Fruit fly (Drosophila melanogaster) whole organism, embryonic: ENCODE data around the gene CG6216.
A peak's percentile ranks its signal among the peaks of the same experiment; 100 is the strongest.

ENCODE experiments used
- Ada2b ChIP-seq: fragments of 200-800 bp; sonication (Bioruptor generic); IDR thresholded peaks from 2 replicates; pipeline ENCODE4 v1.3.6; 2022; ENCODE audit warnings: missing biosample characterization, missing genetic modification characterization
- CG10274 ChIP-seq: fragments of 200-800 bp; sonication (Bioruptor generic); optimal IDR thresholded peaks from 3 replicates; lab custom pipeline; 2017; ENCODE audit warnings: missing biosample characterization, mild to moderate bottlenecking, missing genetic modification characterization
- CG10979 ChIP-seq: fragments of 200-800 bp; sonication (Bioruptor generic); optimal IDR thresholded peaks from 2 replicates; lab custom pipeline; 2018; ENCODE audit warnings: missing biosample characterization, mild to moderate bottlenecking, missing genetic modification characterization, moderate library complexity
- CG11696 ChIP-seq: fragments of 200-800 bp; sonication (Bioruptor generic); IDR thresholded peaks from 2 replicates; pipeline ENCODE4 v1.3.6; 2022; ENCODE audit warnings: missing biosample characterization, missing genetic modification characterization
- CG15601 ChIP-seq: fragments of 200-800 bp; sonication (Bioruptor generic); optimal IDR thresholded peaks from 3 replicates; lab custom pipeline; 2019; ENCODE audit warnings: missing biosample characterization, mild to moderate bottlenecking, missing genetic modification characterization, moderate library complexity
- CG17359 ChIP-seq: fragments of 200-800 bp; sonication (Bioruptor generic); optimal IDR thresholded peaks from 3 replicates; lab custom pipeline; 2018; ENCODE audit warnings: missing biosample characterization, mild to moderate bottlenecking, missing genetic modification characterization, moderate library complexity
- CG17568 ChIP-seq: fragments of 200-800 bp; sonication (Bioruptor generic); optimal IDR thresholded peaks from 2 replicates; lab custom pipeline; 2018; ENCODE audit warnings: missing biosample characterization, mild to moderate bottlenecking, missing genetic modification characterization, moderate library complexity
- CG18011 ChIP-seq: fragments of 200-800 bp; sonication (Bioruptor generic); optimal IDR thresholded peaks from 2 replicates; lab custom pipeline; 2017; ENCODE audit warnings: missing biosample characterization, missing genetic modification characterization, mild to moderate bottlenecking, moderate library complexity, missing genotype
- CG3065 ChIP-seq: fragments of 200-800 bp; sonication (Bioruptor generic); optimal IDR thresholded peaks from 2 replicates; lab custom pipeline; 2016; ENCODE audit warnings: missing biosample characterization, missing genetic modification characterization
- CG32767 ChIP-seq: fragments of 200-800 bp; sonication (Bioruptor generic); IDR thresholded peaks from 2 replicates; pipeline ENCODE4 v1.3.6; 2022; ENCODE audit warnings: missing biosample characterization, missing genetic modification characterization
- CG34422 ChIP-seq: fragments of 200-800 bp; sonication (Bioruptor generic); IDR thresholded peaks from 3 replicates; pipeline ENCODE4 v1.3.6; 2022; ENCODE audit warnings: missing biosample characterization, missing genetic modification characterization
- CG42726 ChIP-seq: fragments of 200-800 bp; sonication (Bioruptor generic); IDR thresholded peaks from 2 replicates; pipeline ENCODE4 v1.3.6; 2022; ENCODE audit warnings: missing biosample characterization, missing genetic modification characterization; ENCODE audit not compliant: partially characterized antibody
- CG4404 ChIP-seq: fragments of 200-800 bp; sonication (Bioruptor generic); IDR thresholded peaks from 2 replicates; pipeline ENCODE4 v1.3.6; 2022; ENCODE audit warnings: missing biosample characterization, missing genetic modification characterization
- CG4707 ChIP-seq: fragments of 200-800 bp; sonication (Bioruptor generic); optimal IDR thresholded peaks from 2 replicates; lab custom pipeline; 2018; ENCODE audit warnings: missing biosample characterization, mild to moderate bottlenecking, missing genetic modification characterization, moderate library complexity
- CG6854 ChIP-seq: fragments of 200-800 bp; sonication (Bioruptor generic); optimal IDR thresholded peaks from 3 replicates; lab custom pipeline; 2017; ENCODE audit warnings: missing biosample characterization, mild to moderate bottlenecking, missing genetic modification characterization
- CG7372 ChIP-seq: fragments of 200-800 bp; sonication (Bioruptor generic); IDR thresholded peaks from 2 replicates; pipeline ENCODE4 v1.3.6; 2022; ENCODE audit warnings: missing biosample characterization, missing genetic modification characterization
- E2f1 ChIP-seq: fragments of 200-800 bp; sonication (Bioruptor generic); IDR thresholded peaks from 2 replicates; pipeline ENCODE4 v1.3.6; 2022; ENCODE audit warnings: missing biosample characterization, missing genetic modification characterization
- ERR ChIP-seq: fragments of 200-800 bp; sonication (Bioruptor generic); optimal IDR thresholded peaks from 2 replicates; lab custom pipeline; 2016; ENCODE audit warnings: missing biosample characterization, missing genetic modification characterization
- Gsc ChIP-seq: fragments of 200-800 bp; sonication (Bioruptor generic); IDR thresholded peaks from 2 replicates; pipeline ENCODE4 v1.3.6; 2022; ENCODE audit warnings: missing biosample characterization, missing genetic modification characterization
- HHEX ChIP-seq: fragments of 200-800 bp; sonication (Bioruptor generic); optimal IDR thresholded peaks from 3 replicates; lab custom pipeline; 2017; ENCODE audit warnings: missing biosample characterization, mild to moderate bottlenecking, missing genetic modification characterization, missing genetic modification reagents
- Hr39 ChIP-seq: fragments of >200 bp; optimal IDR thresholded peaks from 2 replicates; lab custom pipeline; 2017
- Lim3 ChIP-seq: fragments of 200-800 bp; sonication (Bioruptor generic); IDR thresholded peaks from 2 replicates; pipeline ENCODE4 v1.3.6; 2022; ENCODE audit warnings: missing biosample characterization, missing genetic modification characterization
- Med ChIP-seq: fragments of 200-800 bp; sonication (Bioruptor generic); peaks from one replicate; lab custom pipeline; 2016; ENCODE audit warnings: missing biosample characterization, missing genetic modification characterization, mild to moderate bottlenecking, inconsistent platforms, moderate library complexity
- Mes4 ChIP-seq: fragments of 200-800 bp; sonication (Bioruptor generic); optimal IDR thresholded peaks from 2 replicates; lab custom pipeline; 2016; ENCODE audit warnings: missing biosample characterization, missing genetic modification characterization
- NC2β ChIP-seq: fragments of 200-800 bp; sonication (Bioruptor generic); optimal IDR thresholded peaks from 2 replicates; lab custom pipeline; 2016; ENCODE audit warnings: missing biosample characterization, missing genetic modification characterization
- Xbp1 ChIP-seq: fragments of 200-800 bp; sonication (Bioruptor generic); optimal IDR thresholded peaks from 3 replicates; lab custom pipeline; 2016; ENCODE audit warnings: missing biosample characterization, mild to moderate bottlenecking, missing genetic modification characterization
- abd-A ChIP-seq: fragments of 200-800 bp; sonication (Bioruptor generic); optimal IDR thresholded peaks from 3 replicates; lab custom pipeline; 2019; ENCODE audit warnings: missing biosample characterization, mild to moderate bottlenecking, missing genetic modification characterization, moderate library complexity
- bbx ChIP-seq: fragments of 200-800 bp; sonication (Bioruptor generic); IDR thresholded peaks from 2 replicates; pipeline ENCODE4 v1.3.6; 2022; ENCODE audit warnings: missing biosample characterization, missing genetic modification characterization; ENCODE audit not compliant: partially characterized antibody
- bowl ChIP-seq: fragments of 200-800 bp; sonication (Bioruptor generic); IDR thresholded peaks from 2 replicates; pipeline ENCODE4 v1.3.6; 2022; ENCODE audit warnings: missing biosample characterization, missing genetic modification characterization
- bsh ChIP-seq, 2 experiments: fragments of 200-800 bp; sonication (Bioruptor generic); optimal IDR thresholded peaks; 2 replicates each; lab custom pipeline; 2017 to 2018; ENCODE audit warnings: mild to moderate bottlenecking in 2 of 2, missing biosample characterization in 2 of 2, missing genetic modification characterization in 2 of 2, moderate library complexity in 1 of 2
- disco-r ChIP-seq: fragments of 200-800 bp; sonication (Bioruptor generic); optimal IDR thresholded peaks from 2 replicates; lab custom pipeline; 2016; ENCODE audit warnings: missing biosample characterization, missing genetic modification characterization
- dpn ChIP-seq, 2 experiments: fragments of 200-800 bp; sonication (Bioruptor generic); optimal IDR thresholded peaks; 3 replicates each; lab custom pipeline; 2016; ENCODE audit warnings: missing biosample characterization in 2 of 2, missing genetic modification characterization in 2 of 2
- eyg ChIP-seq: fragments of 200-800 bp; sonication (Bioruptor generic); optimal IDR thresholded peaks from 3 replicates; lab custom pipeline; 2016; ENCODE audit warnings: missing biosample characterization, missing genetic modification characterization
- fd3F ChIP-seq: fragments of 200-800 bp; sonication (Bioruptor generic); optimal IDR thresholded peaks from 2 replicates; lab custom pipeline; 2018; ENCODE audit warnings: missing biosample characterization, mild to moderate bottlenecking, missing genetic modification characterization, moderate library complexity
- fd96Cb ChIP-seq: fragments of 200-800 bp; sonication (Bioruptor generic); optimal IDR thresholded peaks from 2 replicates; lab custom pipeline; 2018; ENCODE audit warnings: missing biosample characterization, mild to moderate bottlenecking, missing genetic modification characterization, moderate library complexity
- fu2 ChIP-seq: fragments of 200-800 bp; sonication (Bioruptor generic); optimal IDR thresholded peaks from 2 replicates; lab custom pipeline; 2016; ENCODE audit warnings: missing biosample characterization, missing genetic modification characterization
- gsb ChIP-seq: fragments of 200-800 bp; sonication (Bioruptor generic); IDR thresholded peaks from 2 replicates; pipeline ENCODE4 v1.3.6; 2022; ENCODE audit warnings: missing biosample characterization, missing genetic modification characterization
- hkb ChIP-seq, 2 experiments: fragments of 200-800 bp in 1 of 2; fragments of >200 bp in 1 of 2; sonication (Bioruptor generic) in 1 of 2; IDR thresholded peaks in 1 of 2; optimal IDR thresholded peaks in 1 of 2; 2 replicates each; pipeline versions ENCODE4 v1.3.6 to Lab custom; 2017 to 2022; ENCODE audit warnings: missing biosample characterization in 1 of 2, missing genetic modification characterization in 1 of 2
- prd ChIP-seq, 3 experiments: fragments of >200 bp in 2 of 3; fragments of 200-800 bp in 1 of 3; sonication (Bioruptor generic) in 1 of 3; optimal IDR thresholded peaks in 2 of 3; IDR thresholded peaks in 1 of 3; 2 replicates in 2 of 3; 3 replicates in 1 of 3; pipeline versions ENCODE4 v1.3.6 to Lab custom; 2017 to 2022; ENCODE audit warnings: missing biosample characterization in 1 of 3, missing genetic modification characterization in 1 of 3
- repo ChIP-seq: fragments of 200-800 bp; sonication (Bioruptor generic); optimal IDR thresholded peaks from 2 replicates; lab custom pipeline; 2016; ENCODE audit warnings: missing biosample characterization, missing genetic modification characterization
- salm ChIP-seq: fragments of 200-800 bp; sonication (Bioruptor generic); optimal IDR thresholded peaks from 2 replicates; lab custom pipeline; 2018; ENCODE audit warnings: missing biosample characterization, mild to moderate bottlenecking, missing genetic modification characterization
- sens-2 ChIP-seq: fragments of 200-800 bp; sonication (Bioruptor generic); IDR thresholded peaks from 2 replicates; pipeline ENCODE4 v1.3.6; 2022; ENCODE audit warnings: missing biosample characterization, missing genetic modification characterization
- tll ChIP-seq, 2 experiments: fragments of 200-800 bp in 1 of 2; fragments of >200 bp in 1 of 2; sonication (Bioruptor generic) in 1 of 2; optimal IDR thresholded peaks; 2 replicates each; lab custom pipeline; 2017 to 2019; ENCODE audit warnings: missing biosample characterization in 2 of 2, missing genetic modification characterization in 2 of 2, mild to moderate bottlenecking in 1 of 2, moderate library complexity in 1 of 2
- tup ChIP-seq: fragments of 200-800 bp; sonication (Bioruptor generic); optimal IDR thresholded peaks from 2 replicates; lab custom pipeline; 2016; ENCODE audit warnings: missing biosample characterization, mild to moderate bottlenecking, missing genetic modification characterization, moderate library complexity
- vnd ChIP-seq: fragments of 200-800 bp; sonication (Bioruptor generic); IDR thresholded peaks from 3 replicates; pipeline ENCODE4 v1.3.6; 2022; ENCODE audit warnings: missing biosample characterization, missing genetic modification characterization; ENCODE audit not compliant: partially characterized antibody

CG6216 gene

DNA sequence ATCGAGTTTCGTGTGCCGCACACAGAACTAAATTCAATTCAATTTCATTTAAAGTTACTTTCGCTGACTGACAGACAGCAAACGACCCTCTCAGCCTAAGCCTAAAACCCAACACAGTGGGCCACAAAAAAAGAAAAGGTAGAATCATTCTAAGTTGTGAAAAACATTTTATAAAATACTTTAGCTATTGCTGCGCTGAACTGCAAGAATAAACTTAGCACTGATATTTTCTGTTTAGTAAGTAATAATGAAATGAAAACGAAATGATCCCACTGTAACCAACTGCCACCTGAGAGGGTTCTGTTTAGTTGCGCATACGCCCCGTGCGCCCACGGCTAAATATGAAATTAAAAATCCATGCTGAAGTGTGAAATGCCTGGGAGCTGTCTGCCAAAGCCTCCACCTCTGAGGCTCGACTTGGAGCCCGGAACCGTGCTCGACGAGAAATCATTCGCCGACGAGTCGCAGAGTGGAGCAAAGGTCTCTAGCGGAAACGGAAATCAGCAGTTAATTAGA, 22.5 kb upstream of the CG6216 start, which contains the start of gene CG14142 (continued):
- peak; percentile 16 for TF ChIP-seq CG4707 (GFP tag; lab: Kevin White, UChicago)
- no peak for TF ChIP-seq prd (optimal IDR thresholded peaks at IDR 0.05; lab: Kevin White, UChicago)
- TF ChIP-seq prd (GFP tag; IDR thresholded peaks at IDR 0.05; lab: Robert Waterston, UW), result 0 out of 3 replicates have a peak, but pooled peaks have one; percentile 32
- TF ChIP-seq CG7372, result peak; percentile 35
- 0 out of 3 replicates have a peak, but pooled peaks have one; percentile 35 for TF ChIP-seq CG34422 (GFP tag; lab: Robert Waterston, UW)
- no peak for TF ChIP-seq eyg (GFP tag; lab: Kevin White, UChicago)
- peak; percentile 50 for TF ChIP-seq Med (GFP tag; lab: Kevin White, UChicago)
- peak; percentile 2 for TF ChIP-seq Xbp1 (GFP tag; lab: Kevin White, UChicago)
- 0 out of 2 replicates have a peak, but pooled peaks have one; percentile 12 for TF ChIP-seq E2f1

dm6 chr3L:11169299-11170181, 19.0 kb upstream of the CG6216 start, which contains the start of the genes wls and Adck5:
wls (minus strand) TSS chr3L:11169625.
Adck5 (plus strand) TSS chr3L:11169817.
- TF ChIP-seq bbx (GFP tag; lab: Robert Waterston, UW) (0 out of 2 replicates have a peak, but pooled peaks have one; percentile 8), fu2 (GFP tag; lab: Kevin White, UChicago) (peak; percentile 9), bowl (no peak), NC2β (peak; percentile 26), fd3F (GFP tag; lab: Kevin White, UChicago) (peak; percentile 13), salm (tag; lab: Kevin White, UChicago) (peak; percentile 25), vnd (GFP tag; lab: Robert Waterston, UW) (no peak), tup (GFP tag; lab: Kevin White, UChicago) (no peak), E2f1 (no peak), CG3065 (no peak), CG10274 (GFP tag; lab: Kevin White, UChicago) (peak; percentile 32), Lim3 (GFP tag; lab: Robert Waterston, UW) (no peak), disco-r (GFP tag; lab: Kevin White, UChicago) (no peak), ERR (no peak), abd-A (tag; lab: Kevin White, UChicago) (no peak), Gsc (GFP tag; lab: Robert Waterston, UW) (no peak), tll (GFP tag; optimal IDR thresholded peaks at IDR 0.05; lab: Kevin White, UChicago) (no peak), CG4404 (GFP tag; lab: Robert Waterston, UW) (no peak), Hr39 (lab: Kevin White, UChicago) (no peak), sens-2 (GFP tag; lab: Robert Waterston, UW) (no peak), CG42726 (GFP tag; lab: Robert Waterston, UW) (no peak), Mes4 (GFP tag; lab: Kevin White, UChicago) (peak; percentile 63), CG17568 (GFP tag; lab: Kevin White, UChicago) (no peak), bsh (GFP tag; optimal IDR thresholded peaks at IDR 0.05; lab: Kevin White, UChicago) (peak in 1 of 2 experiments; percentile 42), repo (GFP tag; lab: Kevin White, UChicago) (no peak), CG15601 (tag; lab: Kevin White, UChicago) (no peak), fd96Cb (tag; lab: Kevin White, UChicago) (no peak), CG11696 (no peak), CG17359 (tag; lab: Kevin White, UChicago) (no peak), Ada2b (GFP tag; lab: Robert Waterston, UW) (0 out of 2 replicates have a peak, but pooled peaks have one; percentile 5), gsb (GFP tag; lab: Robert Waterston, UW) (no peak), hkb (optimal IDR thresholded peaks at IDR 0.05; lab: Kevin White, UChicago) (no peak), hkb (GFP tag; IDR thresholded peaks at IDR 0.05; lab: Robert Waterston, UW) (peak; percentile 69), dpn (GFP tag; optimal IDR thresholded peaks at IDR 0.05; lab: Kevin White, UChicago) (peak; percentile 9 to 57), CG6854 (GFP tag; lab: Kevin White, UChicago) (peak; percentile 65), HHEX (peak; percentile 58), CG18011 (GFP tag; lab: Kevin White, UChicago) (peak; percentile 27), CG10979 (tag; lab: Kevin White, UChicago) (peak; percentile 16), CG32767 (GFP tag; lab: Robert Waterston, UW) (no peak)
